Worm (Caenorhabditis elegans) whole organism, L4 larva: ENCODE results near the gene K02A6.4.

Experiments
- Y75B8A.6 ChIP-seq: fragments of 200-800 bp; sonication (Bioruptor generic); IDR thresholded peaks from 2 replicates; pipeline ENCODE4 v1.3.6; 2022; ENCODE audit warnings: missing genetic modification reagents, missing genetic modification characterization, missing compliant biosample characterization
- ama-1 ChIP-seq: fragments of 150-350 bp; optimal IDR thresholded peaks from 2 replicates; lab custom pipeline; 2014; ENCODE audit warnings: inconsistent platforms, mixed read lengths
- ceh-32 ChIP-seq: sonication (generic microtip); optimal IDR thresholded peaks from 2 replicates; lab custom pipeline; 2016; ENCODE audit warnings: mild to moderate bottlenecking, missing genetic modification characterization, missing compliant biosample characterization; ENCODE audit not compliant: poor library complexity
- ceh-82 ChIP-seq: sonication (generic microtip); optimal IDR thresholded peaks from 2 replicates; lab custom pipeline; 2017; ENCODE audit warnings: missing biosample characterization, missing genetic modification characterization
- mdl-1 ChIP-seq, 2 experiments: fragments of 150-350 bp in 1 of 2; sonication (generic microtip) in 1 of 2; optimal IDR thresholded peaks; 2 replicates each; lab custom pipeline; 2014 to 2017; ENCODE audit warnings: missing biosample characterization in 2 of 2, missing genetic modification characterization in 2 of 2
- nhr-25 ChIP-seq: sonication (generic microtip); optimal IDR thresholded peaks from 2 replicates; lab custom pipeline; 2017; ENCODE audit warnings: missing genetic modification characterization, mild to moderate bottlenecking, missing compliant biosample characterization, antibody characterized with exemption, moderate library complexity, borderline replicate concordance; ENCODE audit not compliant: insufficient read depth
- nhr-77 ChIP-seq: fragments of 150-350 bp; optimal IDR thresholded peaks from 2 replicates; lab custom pipeline; 2014; ENCODE audit warnings: missing biosample characterization, missing genetic modification characterization
- spr-1 ChIP-seq: sonication (generic microtip); optimal IDR thresholded peaks from 2 replicates; lab custom pipeline; 2016; ENCODE audit warnings: mild to moderate bottlenecking, missing genetic modification characterization, missing compliant biosample characterization
- unc-39 ChIP-seq: sonication (generic microtip); optimal IDR thresholded peaks from 2 replicates; lab custom pipeline; 2017; ENCODE audit warnings: missing biosample characterization, missing genetic modification characterization
- zag-1 ChIP-seq: fragments of 150-350 bp; optimal IDR thresholded peaks from 2 replicates; lab custom pipeline; 2014; ENCODE audit warnings: missing biosample characterization, missing genetic modification characterization
- ztf-11 ChIP-seq: fragments of 150-350 bp; optimal IDR thresholded peaks from 2 replicates; lab custom pipeline; 2014; ENCODE audit warnings: missing biosample characterization, missing genetic modification characterization

DNA sequence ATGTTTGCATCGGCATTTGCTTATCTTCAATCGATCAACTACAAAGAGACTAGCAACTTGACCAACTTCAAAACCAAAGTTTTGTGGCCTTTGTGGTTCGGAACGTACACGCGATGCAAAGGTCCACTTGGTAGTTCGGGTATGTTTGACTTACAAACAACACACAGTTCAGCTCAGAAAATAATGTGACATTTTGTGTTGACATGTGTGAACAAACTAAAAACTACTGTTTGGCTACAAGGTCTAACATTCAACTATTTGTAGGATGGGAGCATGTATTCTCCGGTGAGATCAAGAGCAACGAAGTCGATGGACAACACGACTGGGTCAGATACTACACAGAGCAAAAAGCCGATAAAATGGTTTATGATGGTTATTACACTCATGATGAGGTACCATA is 28.5 kb upstream of the K02A6.4 start:
- no peak for TF ChIP-seq ceh-32 (tag; lab: Kevin White, UChicago)
- no peak for TF ChIP-seq mdl-1 (tag; optimal IDR thresholded peaks at IDR 0.05; lab: Kevin White, UChicago)
- TF ChIP-seq ama-1 (lab: Kevin White, UChicago): no peak
- no peak for TF ChIP-seq nhr-25 (tag; lab: Kevin White, UChicago)
- TF ChIP-seq unc-39: no peak
- no peak for TF ChIP-seq ceh-82 (tag; lab: Kevin White, UChicago)
- TF ChIP-seq nhr-77: no peak
- TF ChIP-seq ztf-11 (tag; lab: Kevin White, UChicago): no peak
- TF ChIP-seq zag-1: no peak
- no peak for TF ChIP-seq spr-1
- no peak for TF ChIP-seq Y75B8A.6 (GFP tag; lab: Robert Waterston, UW)
